Fruit fly (Drosophila melanogaster): ENCODE data around the gene AstC.

AstC gene

dm6 chr2L:11113011-11113528 lies 31.9 kb upstream of the AstC start, which contains the start of gene Idua:
Gene Idua (minus strand): TSS chr2L:11113061.
- TF ChIP-seq CG1620 (GFP tag; optimal IDR thresholded peaks at IDR 0.05) (no peak), toe (GFP tag; optimal IDR thresholded peaks at IDR 0.05) (no peak), cic (GFP tag; optimal IDR thresholded peaks at IDR 0.05) (no peak), CG33017 (tag; optimal IDR thresholded peaks at IDR 0.05) (peak; percentile 65), kay (GFP tag; ENCODE audit: borderline replicate concordance) (no peak), CG7045 (GFP tag; optimal IDR thresholded peaks at IDR 0.05) (peak; percentile 63), pad (GFP tag; optimal IDR thresholded peaks at IDR 0.05) (peak; percentile 50), bab1 (GFP tag; optimal IDR thresholded peaks at IDR 0.05) (peak; percentile 65), CG12768 (GFP tag; optimal IDR thresholded peaks at IDR 0.05) (peak; percentile 60), Clk (GFP tag; optimal IDR thresholded peaks at IDR 0.05) (peak; percentile 37), ovo (GFP tag; optimal IDR thresholded peaks at IDR 0.05) (no peak), CG11617 (GFP tag; optimal IDR thresholded peaks at IDR 0.05) (peak; percentile 47), cnc (optimal IDR thresholded peaks at IDR 0.05) (no peak), CG14711 (tag; optimal IDR thresholded peaks at IDR 0.05) (peak; percentile 51), CG5204 (GFP tag; optimal IDR thresholded peaks at IDR 0.05) (no peak), CG7101 (tag; optimal IDR thresholded peaks at IDR 0.05) (peak; percentile 59), Crg-1 (GFP tag; optimal IDR thresholded peaks at IDR 0.05) (no peak), tj (GFP tag; optimal IDR thresholded peaks at IDR 0.05) (no peak), Mnt (GFP tag; optimal IDR thresholded peaks at IDR 0.05) (no peak), Hr96 (GFP tag; optimal IDR thresholded peaks at IDR 0.05) (no peak)

dm6 chr2L:11106562-11106962 lies 25.4 kb upstream of the AstC start, which contains the start of gene Reps:
Gene Reps (minus strand): TSS chr2L:11106645.
- TF ChIP-seq CG1620 (GFP tag; optimal IDR thresholded peaks at IDR 0.05) (peak; percentile 97), Hr96 (GFP tag; optimal IDR thresholded peaks at IDR 0.05) (peak; percentile 97), cic (GFP tag; optimal IDR thresholded peaks at IDR 0.05) (peak; percentile 77), CG12768 (GFP tag; optimal IDR thresholded peaks at IDR 0.05) (peak; percentile 98), ovo (GFP tag; optimal IDR thresholded peaks at IDR 0.05) (peak; percentile 94), tj (GFP tag; optimal IDR thresholded peaks at IDR 0.05) (peak; percentile 87), CG33017 (tag; optimal IDR thresholded peaks at IDR 0.05) (peak; percentile 96), Crg-1 (GFP tag; optimal IDR thresholded peaks at IDR 0.05) (peak; percentile 96), CG7045 (GFP tag; optimal IDR thresholded peaks at IDR 0.05) (peak; percentile 98), Mnt (GFP tag; optimal IDR thresholded peaks at IDR 0.05) (peak; percentile 93), CG7101 (tag; optimal IDR thresholded peaks at IDR 0.05) (peak; percentile 97), Clk (GFP tag; optimal IDR thresholded peaks at IDR 0.05) (peak; percentile 96), CG5204 (GFP tag; optimal IDR thresholded peaks at IDR 0.05) (peak; percentile 98), cnc (optimal IDR thresholded peaks at IDR 0.05) (no peak), pad (GFP tag; optimal IDR thresholded peaks at IDR 0.05) (peak; percentile 89), CG11617 (GFP tag; optimal IDR thresholded peaks at IDR 0.05) (peak; percentile 96), bab1 (GFP tag; optimal IDR thresholded peaks at IDR 0.05) (peak; percentile 96), toe (GFP tag; optimal IDR thresholded peaks at IDR 0.05) (peak; percentile 98), kay (GFP tag; ENCODE audit: borderline replicate concordance) (no peak), CG14711 (tag; optimal IDR thresholded peaks at IDR 0.05) (peak; percentile 95)

dm6 chr2L:11105320-11105719 lies 24.1 kb upstream of the AstC start:
- TF ChIP-seq CG11617 (GFP tag; optimal IDR thresholded peaks at IDR 0.05) (no peak), CG7045 (GFP tag; optimal IDR thresholded peaks at IDR 0.05) (no peak), Hr96 (GFP tag; optimal IDR thresholded peaks at IDR 0.05) (no peak), CG7101 (tag; optimal IDR thresholded peaks at IDR 0.05) (no peak), pad (GFP tag; optimal IDR thresholded peaks at IDR 0.05) (no peak), Clk (GFP tag; optimal IDR thresholded peaks at IDR 0.05) (no peak), CG33017 (tag; optimal IDR thresholded peaks at IDR 0.05) (no peak), Crg-1 (GFP tag; optimal IDR thresholded peaks at IDR 0.05) (no peak), CG12768 (GFP tag; optimal IDR thresholded peaks at IDR 0.05) (no peak), ovo (GFP tag; optimal IDR thresholded peaks at IDR 0.05) (no peak), kay (GFP tag; ENCODE audit: borderline replicate concordance) (no peak), CG14711 (tag; optimal IDR thresholded peaks at IDR 0.05) (no peak)

dm6 chr2L:11100516-11101061 lies 19.4 kb upstream of the AstC start, which contains the start of gene Ge-1:
Gene Ge-1 (minus strand): TSS chr2L:11100888.
- TF ChIP-seq Clk (GFP tag; optimal IDR thresholded peaks at IDR 0.05) (no peak), Crg-1 (GFP tag; optimal IDR thresholded peaks at IDR 0.05) (no peak), bab1 (GFP tag; optimal IDR thresholded peaks at IDR 0.05) (peak; percentile 17)

- TF ChIP-seq CG14711 (tag; optimal IDR thresholded peaks at IDR 0.05) (peak; percentile 59), Hr96 (GFP tag; optimal IDR thresholded peaks at IDR 0.05) (no peak), CG1620 (GFP tag; optimal IDR thresholded peaks at IDR 0.05) (peak; percentile 23), CG5204 (GFP tag; optimal IDR thresholded peaks at IDR 0.05) (peak; percentile 54), cnc (optimal IDR thresholded peaks at IDR 0.05) (no peak), Crg-1 (GFP tag; optimal IDR thresholded peaks at IDR 0.05) (peak; percentile 25), tj (GFP tag; optimal IDR thresholded peaks at IDR 0.05) (peak; percentile 9), Mnt (GFP tag; optimal IDR thresholded peaks at IDR 0.05) (peak; percentile 26), cic (GFP tag; optimal IDR thresholded peaks at IDR 0.05) (no peak), pad (GFP tag; optimal IDR thresholded peaks at IDR 0.05) (no peak), CG33017 (tag; optimal IDR thresholded peaks at IDR 0.05) (peak; percentile 32), CG7045 (GFP tag; optimal IDR thresholded peaks at IDR 0.05) (peak; percentile 4), CG11617 (GFP tag; optimal IDR thresholded peaks at IDR 0.05) (peak; percentile 33), toe (GFP tag; optimal IDR thresholded peaks at IDR 0.05) (no peak), CG12768 (GFP tag; optimal IDR thresholded peaks at IDR 0.05) (no peak), ovo (GFP tag; optimal IDR thresholded peaks at IDR 0.05) (no peak), Clk (GFP tag; optimal IDR thresholded peaks at IDR 0.05) (no peak), kay (GFP tag; ENCODE audit: borderline replicate concordance) (no peak), bab1 (GFP tag; optimal IDR thresholded peaks at IDR 0.05) (peak; percentile 64), CG7101 (tag; optimal IDR thresholded peaks at IDR 0.05) (peak; percentile 40)
Measured at dm6 chr2L:11091111-11091510, 9.9 kb upstream of the AstC start, which contains the start of gene Wdr59. Gene Wdr59 (plus strand): TSS chr2L:11091444.

Measured in whole organism, adult.